Worm (Caenorhabditis elegans): ENCODE data around the gene F31F4.1.
"Not testable (repeated sequence)": the region's sequence is repeated elsewhere in the genome, so short reads cannot be mapped to it uniquely, and the experiment has no call there.

Gene F31F4.1

ce11 chrV:695914-696313 is 12.1 kb downstream of the F31F4.1 start, which contains the start of gene srj-52:
Gene srj-52, minus strand, starts transcription at chrV:696014.
- no peak for TF ChIP-seq nhr-10 (tag; optimal IDR thresholded peaks at IDR 0.05)
- TF ChIP-seq unc-130 (GFP tag; optimal IDR thresholded peaks at IDR 0.05): no peak
- TF ChIP-seq ceh-62 (tag; optimal IDR thresholded peaks at IDR 0.05): no peak
- TF ChIP-seq unc-62 (GFP tag; optimal IDR thresholded peaks at IDR 0.05 in 1 of 2): peak in 1 of 2 experiments; percentile 57
- TF ChIP-seq unc-62 (tag; optimal IDR thresholded peaks at IDR 0.05): no peak
- TF ChIP-seq snpc-4 (tag; optimal IDR thresholded peaks at IDR 0.05): no peak

ce11 chrV:699051-699450 is 15.2 kb downstream of the F31F4.1 start:
- TF ChIP-seq F37D6.2 (tag; optimal IDR thresholded peaks at IDR 0.05) (no peak), zip-2 (tag; optimal IDR thresholded peaks at IDR 0.05) (peak; percentile 92), dmd-8 (GFP tag; IDR thresholded peaks at IDR 0.05) (no peak), dmd-6 (GFP tag; IDR thresholded peaks at IDR 0.05) (no peak), madf-5 (GFP tag; IDR thresholded peaks at IDR 0.05) (no peak)

- TF ChIP-seq Y75B8A.6 (GFP tag; IDR thresholded peaks at IDR 0.05) (no peak), dmd-6 (GFP tag; IDR thresholded peaks at IDR 0.05) (0 out of 2 replicates have a peak, but pooled peaks have one; percentile 27)
These were observed 15.7 kb downstream of the F31F4.1 start, which contains the start of the genes ugt-29 and srx-5 for ce11 chrV:699489-700129. Gene ugt-29, minus strand, starts transcription at chrV:699589. Gene srx-5, plus strand, starts transcription at chrV:700079.

ce11 chrV:702260-702659 is 18.4 kb downstream of the F31F4.1 start, which contains the start of gene srbc-37:
Gene srbc-37, plus strand, starts transcription at chrV:702560.
- TF ChIP-seq jun-1 (tag; optimal IDR thresholded peaks at IDR 0.05): no peak
- no peak for TF ChIP-seq zip-11 (GFP tag; IDR thresholded peaks at IDR 0.05)
- no peak for TF ChIP-seq F49E8.2 (tag; optimal IDR thresholded peaks at IDR 0.05; ENCODE audit: borderline replicate concordance)
- no peak for TF ChIP-seq T20F7.1 (GFP tag; optimal IDR thresholded peaks at IDR 0.05)
- no peak for TF ChIP-seq egl-27 (tag; optimal IDR thresholded peaks at IDR 0.05)
- TF ChIP-seq daf-8 (GFP tag; IDR thresholded peaks at IDR 0.05): no peak
- no peak for TF ChIP-seq fkh-10 (GFP tag; optimal IDR thresholded peaks at IDR 0.05)
- TF ChIP-seq Y48G9A.11 (GFP tag; IDR thresholded peaks at IDR 0.05): no peak
- TF ChIP-seq ceh-82 (tag; optimal IDR thresholded peaks at IDR 0.05): no peak
- no peak for TF ChIP-seq spr-1 (tag; optimal IDR thresholded peaks at IDR 0.05)
- no peak for TF ChIP-seq lim-7 (GFP tag; IDR thresholded peaks at IDR 0.05)
- TF ChIP-seq unc-39 (tag; optimal IDR thresholded peaks at IDR 0.05): no peak

- TF ChIP-seq vab-7 (GFP tag; IDR thresholded peaks at IDR 0.05): peak; percentile 73
- peak; percentile 59; the same call in 1 of the 2 replicates for TF ChIP-seq tra-1 (GFP tag; IDR thresholded peaks at IDR 0.05)
- peak; percentile 51; the same call in 1 of the 2 replicates for TF ChIP-seq lin-1 (GFP tag; IDR thresholded peaks at IDR 0.05)
- TF ChIP-seq Y75B8A.6 (GFP tag; IDR thresholded peaks at IDR 0.05): 0 out of 2 replicates have a peak, but pooled peaks have one; percentile 24
- peak; percentile 51 for TF ChIP-seq dmd-6 (GFP tag; IDR thresholded peaks at IDR 0.05)
- TF ChIP-seq ctbp-1 (GFP tag; IDR thresholded peaks at IDR 0.05): peak; percentile 48; the same call in 1 of the 2 replicates
- peak; percentile 71; the same call in 1 of the 2 replicates for TF ChIP-seq F26F4.8 (GFP tag; conservative IDR thresholded peaks at IDR 0.05)
- TF ChIP-seq dmd-8 (GFP tag; IDR thresholded peaks at IDR 0.05): peak; percentile 88
- TF ChIP-seq php-3 (GFP tag; IDR thresholded peaks at IDR 0.05): peak; percentile 57; the same call in 1 of the 2 replicates
- 0 out of 2 replicates have a peak, but pooled peaks have one; percentile 34 for TF ChIP-seq Y48G9A.11 (GFP tag; IDR thresholded peaks at IDR 0.05)
- TF ChIP-seq nhr-41 (GFP tag; IDR thresholded peaks at IDR 0.05): peak; percentile 11; the same call in 1 of the 2 replicates
- TF ChIP-seq arid-1 (GFP tag; conservative IDR thresholded peaks at IDR 0.05): peak; percentile 68
- 0 out of 2 replicates have a peak, but pooled peaks have one; percentile 28 for TF ChIP-seq Y105C5A.15 (GFP tag; IDR thresholded peaks at IDR 0.05)
- peak; percentile 66 for TF ChIP-seq hmg-1.1 (GFP tag; IDR thresholded peaks at IDR 0.05)
- 0 out of 2 replicates have a peak, but pooled peaks have one; percentile 65 for TF ChIP-seq D1046.2 (GFP tag; IDR thresholded peaks at IDR 0.05)
- TF ChIP-seq lim-7 (GFP tag; IDR thresholded peaks at IDR 0.05): peak; percentile 87
- peak; percentile 51; the same call in 1 of the 2 replicates for TF ChIP-seq pha-4 (GFP tag; IDR thresholded peaks at IDR 0.05)
- TF ChIP-seq pha-4 (tag; optimal IDR thresholded peaks at IDR 0.05): not testable (repeated sequence)
These were observed 22.6 kb downstream of the F31F4.1 start for ce11 chrV:706449-706848.
